Worm (Caenorhabditis elegans) whole organism, L4/young adult: ENCODE measurements around the gene C25E10.13.

ENCODE experiments used
- dao-5 ChIP-seq: sonication (generic microtip); optimal IDR thresholded peaks from 2 replicates; lab custom pipeline; 2016; ENCODE audit warnings: missing genotype, missing genetic modification characterization, moderate library complexity, missing compliant biosample characterization
- him-1 ChIP-seq: sonication (generic microtip); optimal IDR thresholded peaks from 2 replicates; lab custom pipeline; 2016; ENCODE audit warnings: missing genotype, missing genetic modification reagents, missing genetic modification characterization, missing compliant biosample characterization

ce11 chrV:9067678-9068077, 8.2 kb downstream of the C25E10.13 start, which contains the start of gene fip-2:
- TF ChIP-seq him-1 (tag; lab: Kevin White, UChicago) (no peak), dao-5 (tag; lab: Kevin White, UChicago) (no peak)
